Worm (Caenorhabditis elegans) whole organism, young adult: ENCODE results near the gene mcm-2.
A peak's percentile ranks its signal among the peaks of the same experiment; 100 is the strongest.

Experiments used
- nhr-90 ChIP-seq: sonication (generic microtip); optimal IDR thresholded peaks from 2 replicates; lab custom pipeline; 2016; ENCODE audit warnings: missing genotype, mild to moderate bottlenecking, missing genetic modification characterization, missing compliant biosample characterization
- xnd-1 ChIP-seq: sonication (generic microtip); optimal IDR thresholded peaks from 2 replicates; lab custom pipeline; 2016; ENCODE audit warnings: missing genotype, missing genetic modification reagents, missing genetic modification characterization, missing compliant biosample characterization

DNA sequence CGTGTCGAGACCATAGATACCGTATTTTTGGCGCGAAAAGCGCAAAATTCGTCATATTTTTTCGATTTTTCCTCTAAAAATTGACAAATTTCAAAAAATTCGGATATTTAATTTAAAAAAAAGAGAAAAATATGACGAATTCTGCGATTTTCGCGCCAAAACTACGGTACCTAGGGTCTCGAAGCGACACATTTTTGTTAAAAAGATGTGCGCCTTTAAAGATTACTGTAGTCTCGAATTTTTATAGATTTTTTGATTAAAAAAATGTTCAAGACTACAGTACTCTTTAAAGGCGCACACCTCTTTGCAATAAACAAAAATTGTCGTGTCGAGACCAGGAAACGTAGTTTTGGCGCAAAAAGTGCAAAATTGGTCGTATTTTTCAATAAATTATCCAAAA, 29.6 kb upstream of the mcm-2 start:
- TF ChIP-seq nhr-90 (tag; lab: Kevin White, UChicago) (no peak), xnd-1 (tag; lab: Kevin White, UChicago) (peak; percentile 56)
